Fruit fly (Drosophila melanogaster) whole organism, embryonic: Measurements from ENCODE around the gene Brms1.
A peak's percentile ranks its signal among the peaks of the same experiment; 100 is the strongest.

Source experiments
- Ada2b ChIP-seq: fragments of 200-800 bp; sonication (Bioruptor generic); IDR thresholded peaks from 2 replicates; pipeline ENCODE4 v1.3.6; 2022; ENCODE audit warnings: missing biosample characterization, missing genetic modification characterization
- CG10321 ChIP-seq: fragments of 200-800 bp; sonication (Bioruptor generic); IDR thresholded peaks from 2 replicates; pipeline ENCODE4 v1.3.6; 2022; ENCODE audit warnings: missing biosample characterization, missing genetic modification characterization
- CG10979 ChIP-seq: fragments of 200-800 bp; sonication (Bioruptor generic); optimal IDR thresholded peaks from 2 replicates; lab custom pipeline; 2018; ENCODE audit warnings: missing biosample characterization, mild to moderate bottlenecking, missing genetic modification characterization, moderate library complexity
- CG11085 ChIP-seq: fragments of 200-800 bp; sonication (Bioruptor generic); IDR thresholded peaks from 2 replicates; pipeline ENCODE4 v1.3.6; 2022; ENCODE audit warnings: missing biosample characterization, missing genetic modification characterization
- CG11247 ChIP-seq: fragments of 200-800 bp; sonication (Bioruptor generic); IDR thresholded peaks from 2 replicates; pipeline ENCODE4 v1.3.6; 2022; ENCODE audit warnings: missing biosample characterization, missing genetic modification characterization
- CG12236 ChIP-seq: fragments of 200-800 bp; sonication (Bioruptor generic); optimal IDR thresholded peaks from 2 replicates; lab custom pipeline; 2016; ENCODE audit warnings: missing biosample characterization, missing genetic modification characterization
- CG12769 ChIP-seq: fragments of 200-800 bp; sonication (Bioruptor generic); optimal IDR thresholded peaks from 2 replicates; lab custom pipeline; 2019; ENCODE audit warnings: missing biosample characterization, mild to moderate bottlenecking, missing genetic modification characterization, moderate library complexity
- CG13894 ChIP-seq: fragments of 200-800 bp; sonication (Bioruptor generic); optimal IDR thresholded peaks from 3 replicates; lab custom pipeline; 2018; ENCODE audit warnings: missing biosample characterization, mild to moderate bottlenecking, missing genetic modification characterization, moderate library complexity
- CG16863 ChIP-seq: fragments of 200-800 bp; sonication (Bioruptor generic); optimal IDR thresholded peaks from 3 replicates; lab custom pipeline; 2016; ENCODE audit warnings: missing biosample characterization, missing genetic modification characterization
- CG17186 ChIP-seq: fragments of 200-800 bp; sonication (Bioruptor generic); optimal IDR thresholded peaks from 3 replicates; lab custom pipeline; 2017; ENCODE audit warnings: missing biosample characterization, missing genetic modification reagents, missing genetic modification characterization
- CG17361 ChIP-seq: fragments of 200-800 bp; sonication (Bioruptor generic); IDR thresholded peaks from 3 replicates; pipeline ENCODE4 v1.3.6; 2022; ENCODE audit warnings: missing biosample characterization, missing genetic modification characterization
- CG2712 ChIP-seq: fragments of 200-800 bp; optimal IDR thresholded peaks from 3 replicates; lab custom pipeline; 2019; ENCODE audit warnings: missing biosample characterization, mild to moderate bottlenecking, missing genetic modification characterization, moderate library complexity
- CG3163 ChIP-seq: fragments of 200-800 bp; sonication (Bioruptor generic); optimal IDR thresholded peaks from 3 replicates; lab custom pipeline; 2016; ENCODE audit warnings: missing biosample characterization, missing genetic modification characterization
- CG42726 ChIP-seq: fragments of 200-800 bp; sonication (Bioruptor generic); IDR thresholded peaks from 2 replicates; pipeline ENCODE4 v1.3.6; 2022; ENCODE audit warnings: missing biosample characterization, missing genetic modification characterization; ENCODE audit not compliant: partially characterized antibody
- CG7745 ChIP-seq: fragments of 200-800 bp; sonication (Bioruptor generic); optimal IDR thresholded peaks from 2 replicates; lab custom pipeline; 2018; ENCODE audit warnings: missing biosample characterization, mild to moderate bottlenecking, missing genetic modification characterization, moderate library complexity
- CG7839 ChIP-seq: fragments of 200-800 bp; sonication (Bioruptor generic); optimal IDR thresholded peaks from 3 replicates; lab custom pipeline; 2018; ENCODE audit warnings: missing biosample characterization, mild to moderate bottlenecking, missing genetic modification characterization, moderate library complexity
- CTCF ChIP-seq: fragments of 200-800 bp; sonication (Bioruptor generic); optimal IDR thresholded peaks from 2 replicates; lab custom pipeline; 2017; ENCODE audit warnings: missing biosample characterization, mild to moderate bottlenecking, missing genetic modification characterization, moderate library complexity
- CkIIα-i1 ChIP-seq: fragments of 200-800 bp; sonication (Bioruptor generic); IDR thresholded peaks from 2 replicates; pipeline ENCODE4 v1.3.6; 2022; ENCODE audit warnings: missing biosample characterization, missing genetic modification characterization
- Dad ChIP-seq: fragments of 200-800 bp; sonication (Bioruptor generic); optimal IDR thresholded peaks from 3 replicates; lab custom pipeline; 2016; ENCODE audit warnings: missing biosample characterization, missing genetic modification characterization
- Dp ChIP-seq: fragments of 200-800 bp; sonication (Bioruptor generic); optimal IDR thresholded peaks from 2 replicates; lab custom pipeline; 2018; ENCODE audit warnings: missing biosample characterization, mild to moderate bottlenecking, missing genetic modification characterization, moderate library complexity
- Eip74EF ChIP-seq, 2 experiments: fragments of 200-800 bp in 1 of 2; fragments of >200 bp in 1 of 2; sonication (Bioruptor generic) in 1 of 2; optimal IDR thresholded peaks; 2 replicates each; lab custom pipeline; 2017 to 2019; ENCODE audit warnings: missing biosample characterization in 2 of 2, missing genetic modification characterization in 2 of 2, mild to moderate bottlenecking in 1 of 2, moderate library complexity in 1 of 2
- HLHmδ ChIP-seq: fragments of 200-800 bp; sonication (Bioruptor generic); optimal IDR thresholded peaks from 2 replicates; lab custom pipeline; 2018; ENCODE audit warnings: missing biosample characterization, mild to moderate bottlenecking, missing genetic modification characterization, moderate library complexity
- Med ChIP-seq: fragments of 200-800 bp; sonication (Bioruptor generic); peaks from one replicate; lab custom pipeline; 2016; ENCODE audit warnings: missing biosample characterization, missing genetic modification characterization, mild to moderate bottlenecking, inconsistent platforms, moderate library complexity
- Nf-YC ChIP-seq: fragments of 200-800 bp; optimal IDR thresholded peaks from 3 replicates; lab custom pipeline; 2019; ENCODE audit warnings: missing biosample characterization, mild to moderate bottlenecking, missing genetic modification characterization, moderate library complexity
- PHDP ChIP-seq: fragments of 200-800 bp; sonication (Bioruptor generic); optimal IDR thresholded peaks from 3 replicates; lab custom pipeline; 2018; ENCODE audit warnings: missing biosample characterization, mild to moderate bottlenecking, missing genetic modification characterization, moderate library complexity
- Sry-δ ChIP-seq: fragments of 200-800 bp; sonication (Bioruptor generic); optimal IDR thresholded peaks from 2 replicates; lab custom pipeline; 2016; ENCODE audit warnings: missing biosample characterization, missing genetic modification characterization
- abd-A ChIP-seq: fragments of 200-800 bp; sonication (Bioruptor generic); optimal IDR thresholded peaks from 3 replicates; lab custom pipeline; 2019; ENCODE audit warnings: missing biosample characterization, mild to moderate bottlenecking, missing genetic modification characterization, moderate library complexity
- cwo ChIP-seq: fragments of 200-800 bp; sonication (Bioruptor generic); optimal IDR thresholded peaks from 3 replicates; lab custom pipeline; 2017; ENCODE audit warnings: missing biosample characterization, missing genetic modification characterization, mild to moderate bottlenecking, moderate library complexity, missing genetic modification reagents
- dan ChIP-seq: fragments of 200-800 bp; sonication (Bioruptor generic); IDR thresholded peaks from 2 replicates; pipeline ENCODE4 v1.3.6; 2022; ENCODE audit warnings: missing biosample characterization, missing genetic modification characterization
- exex ChIP-seq: fragments of 200-800 bp; sonication (Bioruptor generic); optimal IDR thresholded peaks from 4 replicates; lab custom pipeline; 2018; ENCODE audit warnings: missing biosample characterization, mild to moderate bottlenecking, missing genetic modification characterization, moderate library complexity
- fu2 ChIP-seq: fragments of 200-800 bp; sonication (Bioruptor generic); optimal IDR thresholded peaks from 2 replicates; lab custom pipeline; 2016; ENCODE audit warnings: missing biosample characterization, missing genetic modification characterization
- gcm2 ChIP-seq: fragments of 200-800 bp; sonication (Bioruptor generic); optimal IDR thresholded peaks from 2 replicates; lab custom pipeline; 2016; ENCODE audit warnings: missing biosample characterization, missing genetic modification characterization
- grn ChIP-seq: fragments of 200-800 bp; sonication (Bioruptor generic); optimal IDR thresholded peaks from 3 replicates; lab custom pipeline; 2017; ENCODE audit warnings: missing biosample characterization, missing genetic modification characterization
- ham ChIP-seq: fragments of 200-800 bp; sonication (Bioruptor generic); IDR thresholded peaks from 2 replicates; pipeline ENCODE4 v1.3.6; 2022; ENCODE audit warnings: missing biosample characterization, missing genetic modification characterization
- hkb ChIP-seq, 2 experiments: fragments of 200-800 bp in 1 of 2; fragments of >200 bp in 1 of 2; sonication (Bioruptor generic) in 1 of 2; IDR thresholded peaks in 1 of 2; optimal IDR thresholded peaks in 1 of 2; 2 replicates each; pipeline versions ENCODE4 v1.3.6 to Lab custom; 2017 to 2022; ENCODE audit warnings: missing biosample characterization in 1 of 2, missing genetic modification characterization in 1 of 2
- insv ChIP-seq, 2 experiments: fragments of 200-800 bp; sonication (Bioruptor generic); optimal IDR thresholded peaks; 3 replicates each; lab custom pipeline; 2016 to 2018; ENCODE audit warnings: missing biosample characterization in 2 of 2, missing genetic modification characterization in 2 of 2
- lmd ChIP-seq: fragments of 200-800 bp; sonication (Bioruptor generic); IDR thresholded peaks from 2 replicates; pipeline ENCODE4 v1.3.6; 2022; ENCODE audit warnings: missing biosample characterization, missing genetic modification characterization
- lov ChIP-seq, 2 experiments: fragments of 200-800 bp in 1 of 2; fragments of >200 bp in 1 of 2; sonication (Bioruptor generic) in 1 of 2; IDR thresholded peaks in 1 of 2; optimal IDR thresholded peaks in 1 of 2; 2 replicates in 1 of 2; 3 replicates in 1 of 2; pipeline versions ENCODE4 v1.3.6 to Lab custom; 2017 to 2022; ENCODE audit warnings: missing biosample characterization in 1 of 2, missing genetic modification characterization in 1 of 2
- nerfin-2 ChIP-seq: fragments of 200-800 bp; sonication (Bioruptor generic); IDR thresholded peaks from 2 replicates; pipeline ENCODE4 v1.3.6; 2022; ENCODE audit warnings: missing biosample characterization, missing genetic modification characterization; ENCODE audit not compliant: partially characterized antibody
- nom ChIP-seq: fragments of 200-800 bp; sonication (Bioruptor generic); optimal IDR thresholded peaks from 2 replicates; lab custom pipeline; 2017; ENCODE audit warnings: missing biosample characterization, missing genetic modification characterization, mild to moderate bottlenecking, moderate library complexity, missing genetic modification reagents
- p53 ChIP-seq: fragments of 200-800 bp; sonication (Bioruptor generic); optimal IDR thresholded peaks from 2 replicates; lab custom pipeline; 2016; ENCODE audit warnings: missing biosample characterization, missing genetic modification characterization
- peb ChIP-seq: fragments of 200-800 bp; sonication (Bioruptor generic); IDR thresholded peaks from 2 replicates; pipeline ENCODE4 v1.3.6; 2022; ENCODE audit warnings: missing biosample characterization, missing genetic modification characterization
- pum ChIP-seq: fragments of 200-800 bp; sonication (Bioruptor generic); optimal IDR thresholded peaks from 2 replicates; lab custom pipeline; 2016; ENCODE audit warnings: missing biosample characterization, missing genetic modification characterization
- schlank ChIP-seq: fragments of 200-800 bp; sonication (Bioruptor generic); optimal IDR thresholded peaks from 2 replicates; lab custom pipeline; 2018; ENCODE audit warnings: missing biosample characterization, mild to moderate bottlenecking, missing genetic modification characterization
- sd ChIP-seq: fragments of 200-800 bp; sonication (Bioruptor generic); optimal IDR thresholded peaks from 3 replicates; lab custom pipeline; 2018; ENCODE audit warnings: missing biosample characterization, mild to moderate bottlenecking, missing genetic modification characterization, moderate library complexity
- slbo ChIP-seq: fragments of 200-800 bp; sonication (Bioruptor generic); IDR thresholded peaks from 2 replicates; pipeline ENCODE4 v1.3.6; 2022; ENCODE audit warnings: missing biosample characterization, missing genetic modification characterization
- vvl ChIP-seq: fragments of 200-800 bp; sonication (Bioruptor generic); IDR thresholded peaks from 2 replicates; pipeline ENCODE4 v1.3.6; 2022; ENCODE audit warnings: missing biosample characterization, missing genetic modification characterization

The Brms1 gene

DNA sequence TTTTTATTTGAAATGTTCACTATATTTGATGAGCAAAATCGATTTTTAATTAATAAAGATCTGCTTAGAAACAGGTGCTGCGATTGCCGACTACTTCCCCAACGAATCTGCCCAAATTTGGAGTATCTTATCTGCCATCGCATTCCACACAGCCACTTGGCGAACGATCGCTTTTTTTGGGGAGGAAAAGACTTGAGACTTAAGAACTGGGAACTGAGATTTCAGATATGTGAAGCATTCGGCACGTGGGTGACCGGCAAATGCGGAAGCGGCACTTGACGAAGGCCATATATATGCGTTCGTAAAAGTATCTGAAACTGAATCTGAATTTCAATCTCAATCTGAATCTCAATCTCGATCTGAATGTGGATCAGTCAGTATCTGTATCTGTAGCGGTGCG, 15.5 kb downstream of the Brms1 start:
- TF ChIP-seq sd (peak; percentile 94), Med (GFP tag; lab: Kevin White, UChicago) (peak; percentile 27), nerfin-2 (GFP tag; lab: Robert Waterston, UW) (no peak), gcm2 (GFP tag; lab: Kevin White, UChicago) (no peak), Eip74EF (GFP tag; optimal IDR thresholded peaks at IDR 0.05; lab: Kevin White, UChicago) (peak in 1 of 2 experiments; percentile 24), grn (GFP tag; lab: Kevin White, UChicago) (peak; percentile 68), cwo (GFP tag; lab: Kevin White, UChicago) (peak; percentile 29), CG12769 (peak; percentile 36), exex (tag; lab: Kevin White, UChicago) (peak; percentile 25), CG13894 (tag; lab: Kevin White, UChicago) (peak; percentile 15)

DNA sequence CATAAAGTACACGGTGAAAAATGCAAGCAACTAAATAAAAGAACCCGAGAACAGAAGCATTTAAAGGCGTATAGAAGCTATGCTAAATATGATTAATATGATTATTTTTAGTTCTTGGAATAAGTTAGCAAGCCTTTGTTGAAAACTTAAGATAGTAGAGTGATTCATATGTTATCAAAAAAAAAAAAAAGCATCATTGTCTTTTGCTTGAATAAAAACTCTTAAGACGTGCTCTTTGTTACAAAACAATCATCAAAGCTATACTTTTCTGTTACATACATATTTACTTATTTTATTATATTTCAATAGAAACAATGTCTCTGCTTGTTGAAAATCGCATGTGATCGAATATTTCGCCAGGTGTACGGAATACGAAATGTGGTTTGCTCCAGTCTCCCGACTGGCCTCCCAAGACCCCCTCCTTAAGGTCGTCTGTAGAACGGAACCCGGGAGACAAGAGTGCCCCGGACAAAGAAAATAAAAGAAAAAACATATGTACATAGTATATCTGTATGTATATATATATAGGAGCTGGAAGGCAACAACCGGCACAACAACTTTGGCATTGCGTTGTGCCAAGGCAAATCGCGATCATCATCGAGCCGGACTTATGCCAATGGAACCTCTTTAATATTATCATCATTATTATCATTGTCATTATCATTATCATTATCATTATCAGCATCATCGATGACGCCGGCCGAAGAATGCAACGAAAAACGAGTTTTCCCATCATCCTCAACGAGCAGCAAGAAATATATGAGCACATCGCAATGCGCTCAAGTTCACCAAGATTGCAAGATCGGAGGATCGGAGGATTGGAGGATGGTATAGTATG, 17.9 kb downstream of the Brms1 start:
- peak; percentile 22 for TF ChIP-seq nom (GFP tag; lab: Kevin White, UChicago)
- TF ChIP-seq lov (optimal IDR thresholded peaks at IDR 0.05; lab: Kevin White, UChicago): no peak
- TF ChIP-seq lov (GFP tag; IDR thresholded peaks at IDR 0.05; lab: Robert Waterston, UW): no peak
- no peak for TF ChIP-seq fu2 (GFP tag; lab: Kevin White, UChicago)
- no peak for TF ChIP-seq PHDP
- TF ChIP-seq CkIIα-i1 (GFP tag; lab: Robert Waterston, UW): no peak
- TF ChIP-seq HLHmδ (GFP tag; lab: Kevin White, UChicago): no peak
- no peak for TF ChIP-seq CG12236
- TF ChIP-seq Ada2b (GFP tag; lab: Robert Waterston, UW): no peak
- TF ChIP-seq pum (GFP tag; lab: Kevin White, UChicago): no peak
- TF ChIP-seq CG17361 (GFP tag; lab: Robert Waterston, UW): peak; percentile 39; the same call in 1 of the 3 replicates
- TF ChIP-seq CG2712 (tag; lab: Kevin White, UChicago): peak; percentile 21
- no peak for TF ChIP-seq CG42726 (GFP tag; lab: Robert Waterston, UW)
- TF ChIP-seq Sry-δ: no peak
- peak; percentile 29 for TF ChIP-seq CG7839 (tag; lab: Kevin White, UChicago)
- TF ChIP-seq dan (GFP tag; lab: Robert Waterston, UW): no peak
- TF ChIP-seq ham (GFP tag; lab: Robert Waterston, UW): no peak
- TF ChIP-seq CG11085 (GFP tag; lab: Robert Waterston, UW): no peak
- TF ChIP-seq CG16863 (GFP tag; lab: Kevin White, UChicago): no peak
- no peak for TF ChIP-seq lmd
- TF ChIP-seq CG10979 (tag; lab: Kevin White, UChicago): peak; percentile 22
- TF ChIP-seq CG3163: no peak
- TF ChIP-seq p53: no peak
- no peak for TF ChIP-seq CG11247 (GFP tag; lab: Robert Waterston, UW)
- TF ChIP-seq slbo: no peak; the same call in 1 of the 2 replicates
- no peak for TF ChIP-seq CTCF
- TF ChIP-seq Dad (GFP tag; lab: Kevin White, UChicago): no peak
- TF ChIP-seq Dp (GFP tag; lab: Kevin White, UChicago): no peak
- TF ChIP-seq Med (GFP tag; lab: Kevin White, UChicago): no peak
- TF ChIP-seq schlank (tag; lab: Kevin White, UChicago): no peak
- no peak for TF ChIP-seq Nf-YC (tag; lab: Kevin White, UChicago)
- no peak for TF ChIP-seq CG17186 (GFP tag; lab: Kevin White, UChicago)
- no peak for TF ChIP-seq hkb (optimal IDR thresholded peaks at IDR 0.05; lab: Kevin White, UChicago)
- no peak for TF ChIP-seq hkb (GFP tag; IDR thresholded peaks at IDR 0.05; lab: Robert Waterston, UW)
- no peak for TF ChIP-seq insv (GFP tag; optimal IDR thresholded peaks at IDR 0.05; lab: Kevin White, UChicago)
- TF ChIP-seq peb: no peak
- peak; percentile 13; the same call in 1 of the 2 replicates for TF ChIP-seq vvl
- TF ChIP-seq CG10321 (GFP tag; lab: Robert Waterston, UW): no peak
- no peak for TF ChIP-seq CG7745 (tag; lab: Kevin White, UChicago)
- no peak for TF ChIP-seq abd-A (tag; lab: Kevin White, UChicago)
